Worm (Caenorhabditis elegans): ENCODE results near the gene ketn-1.

ce11 chrV:2738174-2738573 is 69.5 kb downstream of the ketn-1 start, which contains the start of gene srg-56:
- TF ChIP-seq pha-2 (tag; optimal IDR thresholded peaks at IDR 0.05) (no peak), lin-11 (tag; optimal IDR thresholded peaks at IDR 0.05) (no peak), elt-2 (tag; optimal IDR thresholded peaks at IDR 0.05) (no peak)
